Worm (Caenorhabditis elegans) whole organism, L2 larva: Measurements from ENCODE around the gene srt-50.

ENCODE experiments used
- C34F6.9 ChIP-seq: fragments of 150-350 bp; optimal IDR thresholded peaks from 2 replicates; lab custom pipeline; 2014; ENCODE audit warnings: missing biosample characterization, missing genetic modification characterization
- F13H6.1 ChIP-seq: sonication (generic microtip); optimal IDR thresholded peaks from 2 replicates; lab custom pipeline; 2016; ENCODE audit warnings: missing genetic modification characterization, missing compliant biosample characterization
- Y55F3AM.14 ChIP-seq: fragments of 200-800 bp; sonication (Bioruptor generic); optimal IDR thresholded peaks from 2 replicates; lab custom pipeline; 2018; ENCODE audit warnings: mild to moderate bottlenecking, missing genetic modification characterization, missing compliant biosample characterization
- ZK546.5 ChIP-seq: sonication (generic microtip); optimal IDR thresholded peaks from 2 replicates; lab custom pipeline; 2017; ENCODE audit warnings: missing biosample characterization, missing genetic modification characterization
- aly-2 ChIP-seq: fragments of 150-350 bp; optimal IDR thresholded peaks from 2 replicates; lab custom pipeline; 2014; ENCODE audit warnings: missing biosample characterization, missing genetic modification characterization
- ama-1 ChIP-seq: fragments of 150-350 bp; optimal IDR thresholded peaks from 2 replicates; lab custom pipeline; 2018; ENCODE audit warnings: inconsistent platforms
- crh-2 ChIP-seq: sonication (generic microtip); optimal IDR thresholded peaks from 2 replicates; lab custom pipeline; 2017; ENCODE audit warnings: missing biosample characterization, missing genetic modification characterization
- dmd-4 ChIP-seq: sonication (generic microtip); optimal IDR thresholded peaks from 2 replicates; lab custom pipeline; 2017; ENCODE audit warnings: missing biosample characterization, missing genetic modification characterization
- egl-27 ChIP-seq: sonication (generic microtip); optimal IDR thresholded peaks from 3 replicates; lab custom pipeline; 2017; ENCODE audit warnings: missing biosample characterization, missing genetic modification reagents, missing genetic modification characterization
- elt-1 ChIP-seq: fragments of 150-350 bp; optimal IDR thresholded peaks from 2 replicates; lab custom pipeline; 2014; ENCODE audit warnings: missing biosample characterization, missing genetic modification characterization
- fos-1 ChIP-seq: fragments of 150-350 bp; optimal IDR thresholded peaks from 2 replicates; lab custom pipeline; 2014; ENCODE audit warnings: missing biosample characterization, missing genetic modification characterization
- gmeb-1 ChIP-seq: fragments of 150-350 bp; optimal IDR thresholded peaks from 2 replicates; lab custom pipeline; 2014; ENCODE audit warnings: missing biosample characterization, missing genetic modification characterization
- lin-11 ChIP-seq: fragments of 150-350 bp; sonication (generic microtip); optimal IDR thresholded peaks from 2 replicates; lab custom pipeline; 2014; ENCODE audit warnings: missing biosample characterization, missing genetic modification characterization, inconsistent platforms, mixed read lengths
- lin-13 ChIP-seq: fragments of 150-350 bp; optimal IDR thresholded peaks from 2 replicates; lab custom pipeline; 2014; ENCODE audit warnings: missing biosample characterization, missing genetic modification reagents, missing genetic modification characterization
- lin-39 ChIP-seq: fragments of 150-350 bp; optimal IDR thresholded peaks from 2 replicates; lab custom pipeline; 2014; ENCODE audit warnings: missing biosample characterization, missing genetic modification reagents, missing genetic modification characterization
- mbf-1 ChIP-seq: sonication (generic microtip); optimal IDR thresholded peaks from 2 replicates; lab custom pipeline; 2017; ENCODE audit warnings: missing biosample characterization, missing genetic modification characterization
- nhr-129 ChIP-seq: fragments of 150-350 bp; optimal IDR thresholded peaks from 2 replicates; lab custom pipeline; 2014; ENCODE audit warnings: missing biosample characterization, missing genetic modification characterization
- nhr-21 ChIP-seq: fragments of 150-350 bp; optimal IDR thresholded peaks from 2 replicates; lab custom pipeline; 2014; ENCODE audit warnings: missing biosample characterization, missing genetic modification characterization
- nhr-237 ChIP-seq: fragments of 150-350 bp; optimal IDR thresholded peaks from 2 replicates; lab custom pipeline; 2014; ENCODE audit warnings: missing biosample characterization, missing genetic modification characterization
- nhr-25 ChIP-seq: fragments of 150-350 bp; sonication (generic microtip); optimal IDR thresholded peaks from 3 replicates; lab custom pipeline; 2014; ENCODE audit warnings: missing biosample characterization, missing genetic modification characterization
- nhr-6 ChIP-seq: fragments of 150-350 bp; optimal IDR thresholded peaks from 2 replicates; lab custom pipeline; 2014; ENCODE audit warnings: missing biosample characterization, missing genetic modification characterization
- skn-1 ChIP-seq: sonication (generic microtip); optimal IDR thresholded peaks from 2 replicates; lab custom pipeline; 2017; ENCODE audit warnings: missing biosample characterization, missing genetic modification characterization
- sma-9 ChIP-seq, 2 experiments: fragments of 150-350 bp in 1 of 2; sonication (generic microtip) in 1 of 2; optimal IDR thresholded peaks; 2 replicates each; lab custom pipeline; 2014 to 2016; ENCODE audit warnings: missing genetic modification characterization in 2 of 2, mild to moderate bottlenecking in 1 of 2, missing biosample characterization in 1 of 2, missing compliant biosample characterization in 1 of 2, missing genetic modification reagents in 1 of 2, moderate library complexity in 1 of 2
- snpc-4 ChIP-seq: fragments of 150-350 bp; optimal IDR thresholded peaks from 2 replicates; lab custom pipeline; 2014; ENCODE audit warnings: missing biosample characterization, missing genetic modification characterization
- unc-39 ChIP-seq: fragments of 150-350 bp; optimal IDR thresholded peaks from 2 replicates; lab custom pipeline; 2014; ENCODE audit warnings: missing biosample characterization, missing genetic modification characterization
- unc-55 ChIP-seq: fragments of 150-350 bp; sonication (generic microtip); optimal IDR thresholded peaks from 3 replicates; lab custom pipeline; 2014; ENCODE audit warnings: missing biosample characterization, missing genetic modification reagents, missing genetic modification characterization
- unc-62 ChIP-seq: fragments of 150-350 bp; optimal IDR thresholded peaks from 2 replicates; lab custom pipeline; 2014; ENCODE audit warnings: missing biosample characterization, missing genetic modification reagents, missing genetic modification characterization
- zag-1 ChIP-seq: fragments of 150-350 bp; optimal IDR thresholded peaks from 2 replicates; lab custom pipeline; 2014; ENCODE audit warnings: missing biosample characterization, missing genetic modification characterization
- ztf-1 ChIP-seq: fragments of 200-800 bp; sonication (Bioruptor generic); conservative IDR thresholded peaks from 2 replicates; pipeline ENCODE4 v1.3.6; 2022; ENCODE audit warnings: missing genetic modification characterization, missing compliant biosample characterization
- ztf-11 ChIP-seq: sonication (generic microtip); optimal IDR thresholded peaks from 2 replicates; lab custom pipeline; 2017; ENCODE audit warnings: missing biosample characterization, missing genetic modification characterization
- ztf-4 ChIP-seq: fragments of 150-350 bp; optimal IDR thresholded peaks from 2 replicates; lab custom pipeline; 2014; ENCODE audit warnings: missing biosample characterization, missing genetic modification characterization

srt-50 gene

DNA sequence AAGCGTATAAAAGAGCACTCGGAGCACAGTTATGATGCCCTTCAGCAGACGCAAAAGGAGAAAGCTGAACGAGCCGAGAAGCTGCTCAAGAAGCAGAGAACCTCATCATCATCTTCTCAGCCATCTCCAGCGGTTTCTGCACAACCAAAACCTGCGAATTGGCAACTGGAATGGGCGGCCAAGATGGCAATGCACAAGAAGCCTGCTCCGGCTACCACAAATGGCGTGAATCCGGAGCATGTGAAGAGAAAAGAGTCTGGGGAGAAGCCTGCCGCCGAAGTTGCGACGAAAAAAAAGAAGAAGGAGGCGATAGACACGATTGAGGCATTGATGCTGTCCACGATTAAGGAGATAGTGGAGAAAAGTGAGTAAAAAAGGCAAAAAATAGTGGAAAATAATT, 33.4 kb upstream of the srt-50 start:
- TF ChIP-seq nhr-129: no peak
- no peak for TF ChIP-seq skn-1 (tag; lab: Kevin White, UChicago)
- no peak for TF ChIP-seq unc-55 (GFP tag; lab: Kevin White, UChicago)
- no peak for TF ChIP-seq Y55F3AM.14
- TF ChIP-seq nhr-6 (tag; lab: Kevin White, UChicago): no peak
- no peak for TF ChIP-seq ama-1 (lab: Kevin White, UChicago)
- TF ChIP-seq, all 48 proteins: peak for 0

DNA sequence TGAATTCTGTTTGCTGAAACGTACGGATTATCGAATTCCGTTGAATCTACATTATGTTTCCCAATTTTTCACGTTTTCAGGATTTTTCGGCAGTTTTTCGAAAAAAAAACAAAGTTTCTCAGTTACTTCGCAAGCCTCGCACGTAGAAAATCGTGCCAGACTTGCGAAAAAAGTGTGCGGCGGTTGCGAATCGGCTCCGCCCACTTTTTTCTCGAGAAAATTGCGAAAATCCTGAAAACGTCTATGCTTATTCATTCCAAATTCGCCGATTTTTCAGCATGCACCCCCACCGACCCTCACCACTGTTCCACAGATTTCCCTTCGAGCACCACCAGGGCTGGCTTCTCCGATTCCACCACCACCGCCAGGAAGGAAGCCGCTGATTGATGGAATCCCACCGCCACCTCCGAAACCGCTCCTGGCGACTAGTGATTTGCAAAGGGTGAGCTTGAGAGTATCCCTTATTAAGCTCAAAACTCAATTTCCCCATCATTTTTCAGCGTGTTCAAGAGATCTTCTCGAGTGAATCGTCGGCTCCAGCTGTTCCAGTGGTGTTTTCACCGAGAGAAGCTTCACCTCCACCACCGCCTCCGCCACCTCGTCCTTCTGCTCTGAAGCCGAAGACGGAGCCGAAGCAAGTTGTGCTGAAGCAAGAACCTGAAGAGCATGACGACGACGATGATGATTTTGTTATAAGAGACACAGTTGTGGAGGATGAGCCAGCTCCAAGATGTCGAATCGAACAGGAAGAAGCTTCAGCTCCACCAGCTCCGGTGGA, 32.1 kb upstream of the srt-50 start:
- TF ChIP-seq nhr-129 (no peak), gmeb-1 (tag; lab: Kevin White, UChicago) (no peak), snpc-4 (tag; lab: Kevin White, UChicago) (no peak), sma-9 (GFP tag; optimal IDR thresholded peaks at IDR 0.05; lab: Kevin White, UChicago) (no peak), sma-9 (tag; optimal IDR thresholded peaks at IDR 0.05; lab: Kevin White, UChicago) (no peak), ztf-1 (GFP tag; lab: Robert Waterston, UW) (no peak), crh-2 (no peak), aly-2 (tag; lab: Kevin White, UChicago) (no peak), dmd-4 (tag; lab: Kevin White, UChicago) (no peak), ztf-4 (tag; lab: Kevin White, UChicago) (no peak), mbf-1 (no peak), fos-1 (no peak), zag-1 (tag; lab: Kevin White, UChicago) (no peak), nhr-21 (tag; lab: Kevin White, UChicago) (no peak), F13H6.1 (tag; lab: Kevin White, UChicago) (no peak), ama-1 (lab: Kevin White, UChicago) (no peak), lin-11 (tag; lab: Kevin White, UChicago) (no peak), nhr-237 (tag; lab: Kevin White, UChicago) (no peak), Y55F3AM.14 (no peak)

DNA sequence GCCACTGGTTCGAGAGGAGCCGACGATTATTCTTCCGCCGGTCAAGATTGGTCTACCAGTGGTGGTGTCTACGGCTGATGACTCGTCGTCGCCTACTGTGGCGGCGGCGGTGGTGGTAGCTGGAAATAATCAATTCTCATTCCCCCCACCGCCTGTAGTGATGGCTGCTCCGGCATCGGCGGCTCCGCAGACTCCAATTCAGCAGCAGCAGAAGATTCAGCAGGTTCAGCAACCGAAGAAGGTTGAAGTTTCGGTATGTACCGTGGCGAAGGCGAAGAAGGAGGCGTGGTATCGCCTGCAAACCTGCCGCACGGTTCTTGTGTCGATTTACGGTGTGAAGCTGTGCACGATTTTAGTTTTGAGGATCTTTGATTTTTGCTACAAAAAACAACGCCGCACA, 28.3 kb upstream of the srt-50 start:
- TF ChIP-seq ztf-1 (GFP tag; lab: Robert Waterston, UW) (no peak), unc-39 (no peak), C34F6.9 (tag; lab: Kevin White, UChicago) (no peak), snpc-4 (tag; lab: Kevin White, UChicago) (no peak), dmd-4 (tag; lab: Kevin White, UChicago) (no peak), lin-13 (GFP tag; lab: Kevin White, UChicago) (no peak), lin-11 (tag; lab: Kevin White, UChicago) (no peak), elt-1 (tag; lab: Kevin White, UChicago) (no peak), unc-62 (GFP tag; lab: Kevin White, UChicago) (no peak), fos-1 (no peak), ztf-11 (no peak)

DNA sequence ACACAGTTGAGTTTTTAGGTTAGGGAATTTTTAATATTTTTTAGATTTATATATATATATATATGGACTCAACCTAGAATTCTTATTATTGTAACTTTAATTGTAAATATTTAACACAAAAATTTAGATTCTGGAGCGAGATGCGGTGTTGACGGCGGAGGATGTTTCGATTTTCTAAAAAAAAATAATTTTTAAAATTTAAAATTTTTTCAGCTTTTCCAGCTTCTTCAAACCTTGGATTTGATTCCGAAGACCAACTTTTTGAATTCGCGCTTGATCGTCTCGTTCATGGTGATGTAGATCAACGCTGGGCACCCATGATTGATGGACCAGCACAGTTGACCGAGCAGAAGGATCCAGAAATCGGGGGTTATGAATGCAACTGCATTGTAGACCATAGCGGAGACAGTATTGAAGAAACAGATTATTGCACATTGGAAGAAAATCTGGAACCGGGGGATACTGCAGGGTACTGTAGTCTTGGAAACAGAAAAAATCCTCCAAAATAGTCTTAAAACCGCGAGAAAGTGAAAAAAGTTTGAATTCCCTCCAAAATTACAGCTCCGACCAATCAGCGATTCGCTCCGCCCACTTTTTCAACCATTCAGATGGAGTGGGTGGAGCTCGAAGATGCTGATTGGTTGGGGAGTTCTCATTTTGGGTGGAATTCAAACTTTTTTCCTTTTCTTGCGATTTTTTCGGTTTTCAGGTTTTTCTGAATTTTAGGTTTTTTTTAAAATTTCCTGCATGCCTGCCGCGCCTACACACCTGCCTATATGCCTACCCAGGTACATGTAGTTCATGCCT, 25.0 kb upstream of the srt-50 start:
- TF ChIP-seq aly-2 (tag; lab: Kevin White, UChicago) (peak; percentile 32), nhr-129 (peak; percentile 36), mbf-1 (no peak)

DNA sequence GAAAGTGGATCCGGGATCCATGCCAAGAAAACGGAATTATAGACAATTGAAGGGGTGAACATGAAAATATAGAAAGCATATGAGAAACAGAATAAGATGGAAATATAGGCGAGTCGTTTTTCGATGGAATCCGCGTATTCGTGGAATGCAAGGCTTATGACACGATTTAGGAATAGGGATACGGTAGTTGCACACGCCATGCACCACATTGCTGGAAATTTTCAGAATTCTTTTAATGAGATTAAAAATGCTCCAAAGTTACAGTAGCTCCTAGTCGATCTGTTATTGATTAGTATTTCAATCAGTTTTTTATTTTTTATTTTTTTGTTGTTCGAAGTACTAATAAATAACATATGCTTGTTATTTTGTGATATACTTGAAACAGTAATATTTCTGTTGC, 23.4 kb upstream of the srt-50 start:
- TF ChIP-seq ztf-4 (tag; lab: Kevin White, UChicago): no peak
- no peak for TF ChIP-seq ZK546.5
- TF ChIP-seq nhr-25 (tag; lab: Kevin White, UChicago): no peak
- TF ChIP-seq unc-62 (GFP tag; lab: Kevin White, UChicago): no peak
- no peak for TF ChIP-seq nhr-6 (tag; lab: Kevin White, UChicago)
- TF ChIP-seq egl-27 (tag; lab: Kevin White, UChicago): no peak
- TF ChIP-seq lin-39: no peak
- TF ChIP-seq ama-1 (lab: Kevin White, UChicago): no peak
- no peak for TF ChIP-seq fos-1
- TF ChIP-seq lin-11 (tag; lab: Kevin White, UChicago): no peak
